Fruit fly (Drosophila melanogaster): ENCODE measurements around the gene CG31431.

The CG31431 gene

dm6 chr3R:21852579-21853233, 17.8 kb upstream of the CG31431 start:
- TF ChIP-seq CG10348 (GFP tag; IDR thresholded peaks at IDR 0.05) = no peak
- no peak for TF ChIP-seq CG4496 (GFP tag; IDR thresholded peaks at IDR 0.05)
- peak; percentile 39 for TF ChIP-seq CG15710 (tag; optimal IDR thresholded peaks at IDR 0.05)
- TF ChIP-seq CG8301 (tag; optimal IDR thresholded peaks at IDR 0.05) = peak; percentile 21
- no peak for TF ChIP-seq rn (GFP tag; IDR thresholded peaks at IDR 0.05)
- no peak for TF ChIP-seq CG34367 (tag; optimal IDR thresholded peaks at IDR 0.05)
- no peak for TF ChIP-seq gl (tag; optimal IDR thresholded peaks at IDR 0.05)
- peak; percentile 35 for TF ChIP-seq CG14655 (GFP tag; optimal IDR thresholded peaks at IDR 0.05)
- TF ChIP-seq Pif1B (GFP tag; optimal IDR thresholded peaks at IDR 0.05) = no peak
- 0 out of 3 replicates have a peak, but pooled peaks have one; percentile 33 for TF ChIP-seq fd96Ca (GFP tag; IDR thresholded peaks at IDR 0.05)
- TF ChIP-seq CG8159 (tag; optimal IDR thresholded peaks at IDR 0.05) = peak; percentile 54
- no peak for TF ChIP-seq D1 (tag; optimal IDR thresholded peaks at IDR 0.05)
- peak; percentile 44 for TF ChIP-seq EcR (GFP tag; optimal IDR thresholded peaks at IDR 0.05)
- no peak for TF ChIP-seq Snoo (tag; optimal IDR thresholded peaks at IDR 0.05)
- TF ChIP-seq CG9948 (tag; optimal IDR thresholded peaks at IDR 0.05) = peak; percentile 32
- TF ChIP-seq CG13204 (GFP tag; optimal IDR thresholded peaks at IDR 0.05) = no peak
- peak; percentile 33 for TF ChIP-seq CG17806 (tag; optimal IDR thresholded peaks at IDR 0.05)
- TF ChIP-seq CG12605 (GFP tag; IDR thresholded peaks at IDR 0.05) = no peak
- peak; percentile 1 for TF ChIP-seq Pif1A (GFP tag; optimal IDR thresholded peaks at IDR 0.05)
- TF ChIP-seq Ets98B (GFP tag; IDR thresholded peaks at IDR 0.05) = 0 out of 2 replicates have a peak, but pooled peaks have one; percentile 11
- TF ChIP-seq CG32121 (GFP tag; IDR thresholded peaks at IDR 0.05) = no peak

DNA sequence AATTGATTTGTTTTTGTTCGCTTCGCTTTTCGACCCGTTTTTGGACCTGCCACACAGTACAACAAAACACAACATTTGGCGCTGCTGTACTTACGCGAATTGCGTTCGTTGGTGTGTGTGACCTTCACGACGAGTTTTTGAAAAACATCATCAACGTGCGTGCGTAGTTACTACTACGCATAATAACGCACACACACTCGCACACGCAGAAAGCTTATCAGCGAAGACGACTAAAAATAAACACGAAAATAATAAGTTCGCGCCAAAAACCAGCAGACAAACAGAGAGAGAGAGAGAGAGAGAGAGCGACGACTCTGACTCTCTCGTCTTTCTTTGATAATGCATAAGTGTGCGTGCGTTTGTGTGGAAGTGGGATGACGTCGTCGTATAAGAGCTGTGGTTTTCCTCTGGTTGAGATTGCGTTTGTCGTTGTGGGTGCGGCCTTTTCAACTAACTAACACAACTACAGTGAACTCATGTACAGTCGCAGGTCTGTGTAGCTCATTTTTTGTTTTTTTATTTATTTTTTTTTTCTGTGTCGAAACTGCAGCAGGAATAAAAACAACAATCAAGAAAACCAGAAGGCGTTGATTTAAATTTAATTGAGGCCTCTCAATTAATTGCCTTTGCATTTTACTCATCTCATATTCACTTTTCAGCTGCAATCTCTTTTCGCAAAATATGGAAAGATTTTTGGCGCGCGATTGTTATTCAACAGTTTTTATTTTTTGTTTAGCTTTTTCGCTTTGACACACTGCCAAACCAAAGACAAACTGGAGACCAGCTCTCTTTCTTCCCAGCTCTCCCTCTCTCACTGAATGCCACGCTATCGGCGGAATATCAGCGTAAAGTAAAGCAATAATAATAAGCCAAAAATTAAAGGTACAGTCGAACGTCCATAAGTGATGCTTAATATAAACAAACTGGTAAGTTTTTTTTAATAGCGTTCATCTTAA, 16.6 kb upstream of the CG31431 start:
- peak; percentile 39; the same call in 2 of the 3 replicates for TF ChIP-seq CG4496 (GFP tag; IDR thresholded peaks at IDR 0.05)
- peak; percentile 67; the same call in 1 of the 2 replicates for TF ChIP-seq CG32121 (GFP tag; IDR thresholded peaks at IDR 0.05)
- no peak for TF ChIP-seq CG17806 (tag; optimal IDR thresholded peaks at IDR 0.05)
- 0 out of 2 replicates have a peak, but pooled peaks have one; percentile 28 for TF ChIP-seq rn (GFP tag; IDR thresholded peaks at IDR 0.05)
- TF ChIP-seq Snoo (tag; optimal IDR thresholded peaks at IDR 0.05) = peak; percentile 42
- peak; percentile 25 for TF ChIP-seq CG13204 (GFP tag; optimal IDR thresholded peaks at IDR 0.05)
- no peak for TF ChIP-seq gl (tag; optimal IDR thresholded peaks at IDR 0.05)
- TF ChIP-seq Pif1A (GFP tag; optimal IDR thresholded peaks at IDR 0.05) = peak; percentile 66
- TF ChIP-seq fd96Ca (GFP tag; IDR thresholded peaks at IDR 0.05) = peak; percentile 52; the same call in 2 of the 3 replicates
- TF ChIP-seq EcR (GFP tag; optimal IDR thresholded peaks at IDR 0.05) = peak; percentile 88
- TF ChIP-seq CG8159 (tag; optimal IDR thresholded peaks at IDR 0.05) = peak; percentile 61
- TF ChIP-seq CG14655 (GFP tag; optimal IDR thresholded peaks at IDR 0.05) = peak; percentile 27
- peak; percentile 36 for TF ChIP-seq CG9948 (tag; optimal IDR thresholded peaks at IDR 0.05)
- peak; percentile 68; the same call in 1 of the 2 replicates for TF ChIP-seq Ets98B (GFP tag; IDR thresholded peaks at IDR 0.05)
- no peak for TF ChIP-seq D1 (tag; optimal IDR thresholded peaks at IDR 0.05)
- TF ChIP-seq Pif1B (GFP tag; optimal IDR thresholded peaks at IDR 0.05) = peak; percentile 78
- TF ChIP-seq CG12605 (GFP tag; IDR thresholded peaks at IDR 0.05) = peak; percentile 66
- TF ChIP-seq CG8301 (tag; optimal IDR thresholded peaks at IDR 0.05) = no peak
- no peak for TF ChIP-seq CG10348 (GFP tag; IDR thresholded peaks at IDR 0.05)
- peak; percentile 1 for TF ChIP-seq CG34367 (tag; optimal IDR thresholded peaks at IDR 0.05)
- TF ChIP-seq CG15710 (tag; optimal IDR thresholded peaks at IDR 0.05) = peak; percentile 50

DNA sequence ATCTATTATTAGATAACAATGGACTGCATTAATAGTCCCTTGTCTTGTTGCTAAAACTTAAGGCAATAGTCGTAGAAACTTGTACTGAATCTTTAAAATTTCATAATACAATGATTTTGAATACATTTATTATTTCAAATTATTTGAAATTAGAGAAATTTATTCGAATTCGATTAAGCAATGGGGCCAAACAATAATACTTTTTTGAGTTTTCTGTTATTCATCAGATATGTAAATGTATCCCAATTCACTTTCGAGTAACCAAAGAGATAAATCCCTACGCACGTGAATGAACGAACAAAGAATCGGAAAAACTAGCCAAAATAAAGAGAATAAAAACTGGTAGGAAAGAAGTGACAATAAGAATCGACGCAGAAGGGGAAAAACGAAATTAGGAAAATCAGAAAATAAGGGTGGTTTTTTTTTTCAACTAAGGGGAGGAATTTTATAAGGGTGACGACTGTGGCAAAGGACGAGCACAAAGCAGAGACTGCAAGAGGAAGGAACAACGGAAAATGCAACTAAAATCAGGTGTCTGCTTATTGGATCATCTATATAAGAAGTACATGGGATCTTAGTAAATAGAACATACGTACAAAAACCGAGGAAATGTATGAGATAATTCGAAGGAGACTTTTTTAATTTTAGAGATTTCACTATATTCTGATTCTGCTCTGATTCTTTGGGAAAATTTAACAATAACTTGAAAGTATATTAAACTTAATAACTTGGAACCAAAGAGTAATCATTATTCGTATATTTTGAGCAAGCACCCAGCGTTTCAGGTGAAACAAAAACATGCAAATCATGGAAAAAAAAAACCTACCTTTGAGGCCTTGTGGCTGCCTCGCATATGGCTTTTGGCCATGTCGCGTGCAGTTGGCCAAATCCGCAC, 15.7 kb upstream of the CG31431 start:
- TF ChIP-seq CG8159 (tag; optimal IDR thresholded peaks at IDR 0.05) (no peak), Ets98B (GFP tag; IDR thresholded peaks at IDR 0.05) (no peak), fd96Ca (GFP tag; IDR thresholded peaks at IDR 0.05) (no peak), CG8301 (tag; optimal IDR thresholded peaks at IDR 0.05) (no peak), CG10348 (GFP tag; IDR thresholded peaks at IDR 0.05) (no peak), CG32121 (GFP tag; IDR thresholded peaks at IDR 0.05) (no peak), CG34367 (tag; optimal IDR thresholded peaks at IDR 0.05) (no peak)

- TF ChIP-seq CG15710 (tag; optimal IDR thresholded peaks at IDR 0.05) (no peak), CG17806 (tag; optimal IDR thresholded peaks at IDR 0.05) (no peak), fd96Ca (GFP tag; IDR thresholded peaks at IDR 0.05) (peak; percentile 63; the same call in 2 of the 3 replicates)
These were observed 15.0 kb upstream of the CG31431 start for dm6 chr3R:21855469-21855826.
